Fruit fly (Drosophila melanogaster) whole organism, embryonic: ENCODE results near the gene CG8564.

Source experiments
- Bdp1 ChIP-seq: fragments of 200-800 bp; sonication (Bioruptor generic); optimal IDR thresholded peaks from 3 replicates; lab custom pipeline; 2016; ENCODE audit warnings: missing biosample characterization, missing genetic modification characterization
- BtbVII ChIP-seq: fragments of 200-800 bp; sonication (Bioruptor generic); optimal IDR thresholded peaks from 3 replicates; lab custom pipeline; 2017; ENCODE audit warnings: missing biosample characterization, mild to moderate bottlenecking, missing genetic modification characterization
- CG11247 ChIP-seq: fragments of 200-800 bp; sonication (Bioruptor generic); IDR thresholded peaks from 2 replicates; pipeline ENCODE4 v1.3.6; 2022; ENCODE audit warnings: missing biosample characterization, missing genetic modification characterization
- CG12104 ChIP-seq: fragments of 200-800 bp; sonication (Bioruptor generic); optimal IDR thresholded peaks from 3 replicates; lab custom pipeline; 2016; ENCODE audit warnings: missing biosample characterization, missing genetic modification characterization
- CG1602 ChIP-seq: fragments of 200-800 bp; sonication (Bioruptor generic); optimal IDR thresholded peaks from 3 replicates; lab custom pipeline; 2016; ENCODE audit warnings: missing biosample characterization, missing genetic modification characterization
- CG17829 ChIP-seq: fragments of 200-800 bp; optimal IDR thresholded peaks from 2 replicates; lab custom pipeline; 2019; ENCODE audit warnings: missing biosample characterization, mild to moderate bottlenecking, missing genetic modification characterization, moderate library complexity
- CG18476 ChIP-seq: fragments of 200-800 bp; sonication (Bioruptor generic); optimal IDR thresholded peaks from 2 replicates; lab custom pipeline; 2016; ENCODE audit warnings: missing biosample characterization, mild to moderate bottlenecking, missing genetic modification characterization
- CG30020 ChIP-seq: fragments of 200-800 bp; optimal IDR thresholded peaks from 2 replicates; lab custom pipeline; 2019; ENCODE audit warnings: missing biosample characterization, mild to moderate bottlenecking, missing genetic modification characterization, moderate library complexity
- CG32532 ChIP-seq: fragments of 200-800 bp; sonication (Bioruptor generic); IDR thresholded peaks from 2 replicates; pipeline ENCODE4 v1.3.6; 2022; ENCODE audit warnings: missing biosample characterization, missing genetic modification characterization
- CG34376 ChIP-seq: fragments of 200-800 bp; sonication (Bioruptor generic); optimal IDR thresholded peaks from 2 replicates; lab custom pipeline; 2018; ENCODE audit warnings: missing biosample characterization, mild to moderate bottlenecking, missing genetic modification characterization
- CG5180 ChIP-seq: fragments of 200-800 bp; sonication (Bioruptor generic); optimal IDR thresholded peaks from 3 replicates; lab custom pipeline; 2017; ENCODE audit warnings: missing biosample characterization, missing genetic modification characterization, mild to moderate bottlenecking, moderate library complexity, missing genetic modification reagents
- CG6689 ChIP-seq: fragments of 200-800 bp; sonication (Bioruptor generic); IDR thresholded peaks from 2 replicates; pipeline ENCODE4 v1.3.6; 2022; ENCODE audit warnings: missing biosample characterization, missing genetic modification characterization
- CG7271 ChIP-seq: fragments of 200-800 bp; sonication (Bioruptor generic); optimal IDR thresholded peaks from 2 replicates; lab custom pipeline; 2018; ENCODE audit warnings: missing biosample characterization, mild to moderate bottlenecking, missing genetic modification characterization, moderate library complexity
- CG7786 ChIP-seq: fragments of 200-800 bp; sonication (Bioruptor generic); optimal IDR thresholded peaks from 2 replicates; lab custom pipeline; 2016; ENCODE audit warnings: missing biosample characterization, missing genetic modification characterization
- CG8478 ChIP-seq: fragments of >200 bp; optimal IDR thresholded peaks from 2 replicates; lab custom pipeline; 2018
- D19B ChIP-seq: fragments of 200-800 bp; sonication (Bioruptor generic); optimal IDR thresholded peaks from 2 replicates; lab custom pipeline; 2017; ENCODE audit warnings: missing biosample characterization, mild to moderate bottlenecking, missing genetic modification characterization
- Dbx ChIP-seq: fragments of 200-800 bp; sonication (Bioruptor generic); IDR thresholded peaks from 3 replicates; pipeline ENCODE4 v1.3.6; 2022; ENCODE audit warnings: missing biosample characterization, missing genetic modification characterization
- Doc2 ChIP-seq: fragments of 200-800 bp; sonication (Bioruptor generic); IDR thresholded peaks from 2 replicates; pipeline ENCODE4 v1.3.6; 2022; ENCODE audit warnings: missing biosample characterization, missing genetic modification characterization
- Eip74EF ChIP-seq, 2 experiments: fragments of 200-800 bp in 1 of 2; fragments of >200 bp in 1 of 2; sonication (Bioruptor generic) in 1 of 2; optimal IDR thresholded peaks; 2 replicates each; lab custom pipeline; 2017 to 2019; ENCODE audit warnings: missing biosample characterization in 2 of 2, missing genetic modification characterization in 2 of 2, mild to moderate bottlenecking in 1 of 2, moderate library complexity in 1 of 2
- HmgD ChIP-seq: fragments of 200-800 bp; sonication (Bioruptor generic); optimal IDR thresholded peaks from 3 replicates; lab custom pipeline; 2016; ENCODE audit warnings: missing biosample characterization, missing genetic modification characterization
- MESR4 ChIP-seq: fragments of 200-800 bp; sonication (Bioruptor generic); optimal IDR thresholded peaks from 2 replicates; lab custom pipeline; 2018; ENCODE audit warnings: missing biosample characterization, mild to moderate bottlenecking, missing genetic modification characterization, moderate library complexity
- Nf-YC ChIP-seq: fragments of 200-800 bp; optimal IDR thresholded peaks from 3 replicates; lab custom pipeline; 2019; ENCODE audit warnings: missing biosample characterization, mild to moderate bottlenecking, missing genetic modification characterization, moderate library complexity
- Sox100B ChIP-seq: fragments of 200-800 bp; sonication (Bioruptor generic); optimal IDR thresholded peaks from 3 replicates; lab custom pipeline; 2018; ENCODE audit warnings: missing biosample characterization, mild to moderate bottlenecking, missing genetic modification characterization
- TFAM ChIP-seq: fragments of 200-800 bp; sonication (Bioruptor generic); optimal IDR thresholded peaks from 2 replicates; lab custom pipeline; 2017; ENCODE audit warnings: missing biosample characterization, missing genetic modification characterization, inconsistent platforms
- Taf1 ChIP-seq: fragments of 200-800 bp; sonication (Bioruptor generic); IDR thresholded peaks from 2 replicates; pipeline ENCODE4 v1.3.6; 2022; ENCODE audit warnings: missing biosample characterization, missing genetic modification characterization
- ase ChIP-seq: fragments of 200-800 bp; sonication (Bioruptor generic); IDR thresholded peaks from 3 replicates; pipeline ENCODE4 v1.3.6; 2022; ENCODE audit warnings: missing biosample characterization, missing genetic modification characterization
- cas ChIP-seq: fragments of 200-800 bp; sonication (Bioruptor generic); IDR thresholded peaks from 2 replicates; pipeline ENCODE4 v1.3.6; 2022; ENCODE audit warnings: missing biosample characterization, missing genetic modification characterization
- ems ChIP-seq: fragments of 200-800 bp; sonication (Bioruptor generic); optimal IDR thresholded peaks from 3 replicates; lab custom pipeline; 2016; ENCODE audit warnings: missing biosample characterization, missing genetic modification characterization
- exex ChIP-seq: fragments of 200-800 bp; sonication (Bioruptor generic); optimal IDR thresholded peaks from 4 replicates; lab custom pipeline; 2018; ENCODE audit warnings: missing biosample characterization, mild to moderate bottlenecking, missing genetic modification characterization, moderate library complexity
- gro ChIP-seq: fragments of 200-800 bp; sonication (Bioruptor generic); optimal IDR thresholded peaks from 2 replicates; lab custom pipeline; 2016; ENCODE audit warnings: missing biosample characterization, missing genetic modification characterization
- ham ChIP-seq: fragments of 200-800 bp; sonication (Bioruptor generic); IDR thresholded peaks from 2 replicates; pipeline ENCODE4 v1.3.6; 2022; ENCODE audit warnings: missing biosample characterization, missing genetic modification characterization
- lmd ChIP-seq: fragments of 200-800 bp; sonication (Bioruptor generic); IDR thresholded peaks from 2 replicates; pipeline ENCODE4 v1.3.6; 2022; ENCODE audit warnings: missing biosample characterization, missing genetic modification characterization
- luna ChIP-seq: fragments of 200-800 bp; sonication (Bioruptor generic); optimal IDR thresholded peaks from 2 replicates; lab custom pipeline; 2016; ENCODE audit warnings: missing biosample characterization, missing genetic modification characterization
- mirr ChIP-seq: fragments of 200-800 bp; sonication (Bioruptor generic); optimal IDR thresholded peaks from 3 replicates; lab custom pipeline; 2018; ENCODE audit warnings: missing biosample characterization, mild to moderate bottlenecking, missing genetic modification characterization
- sc ChIP-seq, 3 experiments: fragments of >200 bp in 2 of 3; fragments of 200-800 bp in 1 of 3; sonication (Bioruptor generic) in 1 of 3; optimal IDR thresholded peaks; 2 replicates in 2 of 3; 3 replicates in 1 of 3; lab custom pipeline; 2017; ENCODE audit warnings: mild to moderate bottlenecking in 1 of 3, missing biosample characterization in 1 of 3, missing genetic modification characterization in 1 of 3, missing genetic modification reagents in 1 of 3
- sens-2 ChIP-seq: fragments of 200-800 bp; sonication (Bioruptor generic); IDR thresholded peaks from 2 replicates; pipeline ENCODE4 v1.3.6; 2022; ENCODE audit warnings: missing biosample characterization, missing genetic modification characterization
- slbo ChIP-seq: fragments of 200-800 bp; sonication (Bioruptor generic); IDR thresholded peaks from 2 replicates; pipeline ENCODE4 v1.3.6; 2022; ENCODE audit warnings: missing biosample characterization, missing genetic modification characterization
- sug ChIP-seq: fragments of 200-800 bp; optimal IDR thresholded peaks from 2 replicates; lab custom pipeline; 2019; ENCODE audit warnings: missing biosample characterization, mild to moderate bottlenecking, missing genetic modification characterization, moderate library complexity
- tll ChIP-seq, 2 experiments: fragments of 200-800 bp in 1 of 2; fragments of >200 bp in 1 of 2; sonication (Bioruptor generic) in 1 of 2; optimal IDR thresholded peaks; 2 replicates each; lab custom pipeline; 2017 to 2019; ENCODE audit warnings: missing biosample characterization in 2 of 2, missing genetic modification characterization in 2 of 2, mild to moderate bottlenecking in 1 of 2, moderate library complexity in 1 of 2

The CG8564 gene

DNA sequence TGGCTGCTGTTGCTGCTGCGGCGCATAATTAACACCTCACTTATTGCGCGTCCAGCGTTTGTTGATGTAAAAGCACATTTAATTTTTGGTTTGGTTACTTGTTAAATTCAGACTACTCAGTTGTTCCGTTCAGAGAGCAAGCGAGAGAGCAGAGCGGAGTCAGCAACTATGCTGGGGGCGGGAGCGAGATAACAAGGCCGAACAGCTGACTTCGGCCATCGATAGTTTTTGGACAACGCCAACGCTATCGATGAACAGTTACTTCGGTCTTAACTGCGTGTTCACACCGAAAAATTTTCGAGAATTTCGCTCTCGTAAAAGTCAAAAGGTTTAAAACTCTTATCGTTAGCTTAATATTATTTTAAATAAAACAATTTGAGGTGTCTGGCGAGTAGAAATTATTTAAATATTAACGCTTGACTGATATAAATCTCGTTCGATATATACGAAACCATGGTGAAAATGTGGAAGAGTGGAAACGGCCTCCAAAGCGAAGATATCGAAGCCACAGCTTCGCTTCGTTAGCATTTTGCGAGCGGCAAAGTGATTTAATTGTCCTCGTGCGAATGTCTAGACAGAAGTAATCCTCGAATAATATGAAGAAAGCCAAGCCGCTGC lies 6.2 kb downstream of the CG8564 start, which contains the start of the genes SMSr and smid (continued):
- TF ChIP-seq CG17829 (peak; percentile 77), Eip74EF (GFP tag; optimal IDR thresholded peaks at IDR 0.05; lab: Kevin White, UChicago) (peak; percentile 25 to 73)

DNA sequence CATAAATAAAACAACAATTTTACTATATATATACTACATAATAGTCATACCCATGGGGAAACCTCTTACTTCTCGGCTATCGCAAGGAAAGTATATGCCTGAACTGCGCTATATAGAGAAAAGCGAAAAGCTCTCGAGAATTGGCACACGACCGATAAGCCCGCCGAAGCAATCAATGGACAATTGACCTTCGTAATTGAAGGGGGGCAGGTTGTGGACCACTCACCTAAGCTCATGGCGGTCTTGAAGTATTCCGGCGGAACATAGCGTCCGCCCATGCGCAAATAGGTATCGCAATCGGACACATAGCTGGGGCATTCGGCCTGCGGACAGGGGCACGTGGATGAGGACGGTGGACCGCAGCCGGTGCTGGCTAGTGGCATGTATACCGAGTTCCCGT lies 7.3 kb downstream of the CG8564 start:
- TF ChIP-seq exex (tag; lab: Kevin White, UChicago) (peak; percentile 4), sug (tag; lab: Kevin White, UChicago) (peak; percentile 30), Doc2 (GFP tag; lab: Robert Waterston, UW) (no peak), Dbx (GFP tag; lab: Robert Waterston, UW) (0 out of 3 replicates have a peak, but pooled peaks have one; percentile 16), TFAM (GFP tag; lab: Kevin White, UChicago) (no peak)

DNA sequence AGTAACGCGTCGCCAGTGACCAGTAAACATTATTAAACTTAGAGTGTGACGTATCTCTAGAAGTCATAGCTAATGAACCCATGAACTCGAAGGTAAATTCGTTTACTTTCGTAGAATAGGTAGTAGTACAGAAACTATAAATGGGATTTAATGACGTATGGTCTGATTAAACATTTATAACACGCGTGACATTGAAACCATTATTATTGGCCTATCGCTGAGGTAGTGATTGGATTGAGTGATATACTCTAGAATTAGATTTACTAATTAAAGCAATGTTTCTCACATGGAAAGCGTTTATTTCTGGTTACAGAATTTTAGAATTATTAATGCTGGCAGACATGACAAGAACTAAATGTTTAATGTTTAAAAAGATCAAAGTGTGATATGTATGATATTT lies 10.9 kb downstream of the CG8564 start:
- TF ChIP-seq D19B (GFP tag; lab: Kevin White, UChicago) (no peak), CG7271 (tag; lab: Kevin White, UChicago) (no peak), ase (no peak), CG32532 (GFP tag; lab: Robert Waterston, UW) (no peak), CG7786 (GFP tag; lab: Kevin White, UChicago) (no peak), ham (GFP tag; lab: Robert Waterston, UW) (no peak), Taf1 (GFP tag; lab: Robert Waterston, UW) (no peak), Bdp1 (GFP tag; lab: Kevin White, UChicago) (no peak), sug (tag; lab: Kevin White, UChicago) (peak; percentile 29), Sox100B (no peak), CG11247 (GFP tag; lab: Robert Waterston, UW) (no peak), CG1602 (GFP tag; lab: Kevin White, UChicago) (no peak), CG34376 (peak; percentile 36), MESR4 (GFP tag; lab: Kevin White, UChicago) (no peak), CG30020 (no peak), HmgD (GFP tag; lab: Kevin White, UChicago) (no peak), tll (GFP tag; optimal IDR thresholded peaks at IDR 0.05; lab: Kevin White, UChicago) (no peak), exex (tag; lab: Kevin White, UChicago) (peak; percentile 83), CG8478 (lab: Kevin White, UChicago) (no peak), mirr (GFP tag; lab: Kevin White, UChicago) (peak; percentile 71), CG12104 (GFP tag; lab: Kevin White, UChicago) (no peak), slbo (GFP tag; lab: Robert Waterston, UW) (no peak), gro (no peak), CG6689 (GFP tag; lab: Robert Waterston, UW) (no peak), CG5180 (GFP tag; lab: Kevin White, UChicago) (no peak), CG18476 (GFP tag; lab: Kevin White, UChicago) (no peak), cas (GFP tag; lab: Robert Waterston, UW) (no peak), lmd (GFP tag; lab: Robert Waterston, UW) (no peak), sens-2 (no peak), BtbVII (GFP tag; lab: Kevin White, UChicago) (peak; percentile 44), ems (GFP tag; lab: Kevin White, UChicago) (no peak), sc (optimal IDR thresholded peaks at IDR 0.05; lab: Kevin White, UChicago) (no peak), sc (GFP tag; optimal IDR thresholded peaks at IDR 0.05; lab: Kevin White, UChicago) (no peak), Nf-YC (no peak), luna (GFP tag; lab: Kevin White, UChicago) (no peak)
